Worm (Caenorhabditis elegans) whole organism, late embryonic: ENCODE results near the gene F28H6.8.

Experiments
- F13H6.1 ChIP-seq: sonication (generic microtip); optimal IDR thresholded peaks from 2 replicates; lab custom pipeline; 2016; ENCODE audit warnings: missing genetic modification characterization, missing compliant biosample characterization
- K09A11.1 ChIP-seq: sonication (generic microtip); optimal IDR thresholded peaks from 2 replicates; lab custom pipeline; 2017; ENCODE audit warnings: antibody characterized with exemption, mild to moderate bottlenecking, missing genetic modification characterization, missing compliant biosample characterization; ENCODE audit not compliant: insufficient read depth
- T23F11.4 ChIP-seq: fragments of 200-800 bp; sonication (Bioruptor generic); optimal IDR thresholded peaks from 2 replicates; lab custom pipeline; 2018; ENCODE audit warnings: mild to moderate bottlenecking, missing genetic modification characterization, missing compliant biosample characterization
- Y22D7AL.16 ChIP-seq: sonication (generic microtip); optimal IDR thresholded peaks from 2 replicates; lab custom pipeline; 2016; ENCODE audit warnings: missing genetic modification characterization, missing compliant biosample characterization
- ama-1 ChIP-seq: fragments of 150-350 bp; optimal IDR thresholded peaks from 2 replicates; lab custom pipeline; 2014
- ceh-19 ChIP-seq: fragments of 200-800 bp; sonication (Bioruptor generic); optimal IDR thresholded peaks from 2 replicates; lab custom pipeline; 2018; ENCODE audit warnings: mild to moderate bottlenecking, missing genetic modification characterization, missing compliant biosample characterization
- ceh-22 ChIP-seq: sonication (generic microtip); optimal IDR thresholded peaks from 2 replicates; lab custom pipeline; 2017; ENCODE audit warnings: missing biosample characterization, missing genetic modification characterization
- ceh-31 ChIP-seq: sonication (generic microtip); optimal IDR thresholded peaks from 2 replicates; lab custom pipeline; 2016; ENCODE audit warnings: missing genetic modification characterization, missing compliant biosample characterization
- ceh-45 ChIP-seq: fragments of 200-800 bp; sonication (Bioruptor generic); IDR thresholded peaks from 2 replicates; pipeline ENCODE4 v1.3.6; 2022; ENCODE audit warnings: missing genetic modification reagents, missing genetic modification characterization, missing compliant biosample characterization
- ceh-48 ChIP-seq: sonication (generic microtip); optimal IDR thresholded peaks from 2 replicates; lab custom pipeline; 2016; ENCODE audit warnings: missing genetic modification characterization, inconsistent platforms, missing compliant biosample characterization
- ceh-6 ChIP-seq: fragments of 200-800 bp; sonication (Bioruptor generic); optimal IDR thresholded peaks from 2 replicates; lab custom pipeline; 2018; ENCODE audit warnings: mild to moderate bottlenecking, missing genetic modification characterization, missing compliant biosample characterization
- ceh-9 ChIP-seq: sonication (generic microtip); optimal IDR thresholded peaks from 2 replicates; lab custom pipeline; 2016; ENCODE audit warnings: mild to moderate bottlenecking, missing genetic modification characterization, inconsistent platforms, missing compliant biosample characterization
- elt-4 ChIP-seq: sonication (generic microtip); optimal IDR thresholded peaks from 2 replicates; lab custom pipeline; 2016; ENCODE audit warnings: missing genetic modification characterization, missing compliant biosample characterization
- ets-4 ChIP-seq: sonication (generic microtip); optimal IDR thresholded peaks from 2 replicates; lab custom pipeline; 2016; ENCODE audit warnings: missing genetic modification characterization, missing compliant biosample characterization
- fkh-10 ChIP-seq: fragments of 150-350 bp; optimal IDR thresholded peaks from 2 replicates; lab custom pipeline; 2014; ENCODE audit warnings: missing biosample characterization, missing genetic modification reagents, missing genetic modification characterization
- fkh-6 ChIP-seq: sonication (generic microtip); optimal IDR thresholded peaks from 2 replicates; lab custom pipeline; 2016; ENCODE audit warnings: missing genetic modification characterization, missing compliant biosample characterization
- gmeb-2 ChIP-seq: sonication (generic microtip); optimal IDR thresholded peaks from 2 replicates; lab custom pipeline; 2016; ENCODE audit warnings: missing genetic modification characterization, inconsistent platforms, missing compliant biosample characterization
- hlh-13 ChIP-seq: fragments of 200-800 bp; sonication (Bioruptor generic); optimal IDR thresholded peaks from 2 replicates; lab custom pipeline; 2018; ENCODE audit warnings: mild to moderate bottlenecking, missing genetic modification characterization, missing compliant biosample characterization
- hlh-15 ChIP-seq: sonication (generic microtip); optimal IDR thresholded peaks from 2 replicates; lab custom pipeline; 2016; ENCODE audit warnings: missing genetic modification characterization, missing compliant biosample characterization
- hlh-30 ChIP-seq: sonication (generic microtip); optimal IDR thresholded peaks from 2 replicates; lab custom pipeline; 2017; ENCODE audit warnings: antibody characterized with exemption, missing genetic modification characterization, missing compliant biosample characterization; ENCODE audit not compliant: insufficient read depth
- hlh-6 ChIP-seq: sonication (generic microtip); optimal IDR thresholded peaks from 2 replicates; lab custom pipeline; 2016; ENCODE audit warnings: missing genotype, missing genetic modification characterization, missing compliant biosample characterization
- hlh-8 ChIP-seq: sonication (generic microtip); optimal IDR thresholded peaks from 2 replicates; lab custom pipeline; 2016; ENCODE audit warnings: missing genotype, missing genetic modification characterization, missing compliant biosample characterization
- lin-11 ChIP-seq: fragments of 200-800 bp; sonication (Bioruptor generic); optimal IDR thresholded peaks from 2 replicates; lab custom pipeline; 2018; ENCODE audit warnings: mild to moderate bottlenecking, missing genetic modification characterization, missing compliant biosample characterization
- madf-2 ChIP-seq: sonication (generic microtip); optimal IDR thresholded peaks from 2 replicates; lab custom pipeline; 2017; ENCODE audit warnings: missing genetic modification characterization, missing compliant biosample characterization
- mec-3 ChIP-seq: sonication (generic microtip); optimal IDR thresholded peaks from 2 replicates; lab custom pipeline; 2016; ENCODE audit warnings: borderline replicate concordance, missing genetic modification characterization, missing compliant biosample characterization
- nhr-11 ChIP-seq: fragments of 150-350 bp; optimal IDR thresholded peaks from 2 replicates; lab custom pipeline; 2014; ENCODE audit warnings: missing biosample characterization, missing genetic modification characterization
- npax-4 ChIP-seq: sonication (generic microtip); optimal IDR thresholded peaks from 2 replicates; lab custom pipeline; 2016; ENCODE audit warnings: missing genetic modification characterization, missing compliant biosample characterization
- odd-2 ChIP-seq: sonication (generic microtip); optimal IDR thresholded peaks from 2 replicates; lab custom pipeline; 2017; ENCODE audit warnings: antibody characterized with exemption, mild to moderate bottlenecking, missing genetic modification characterization, missing compliant biosample characterization
- pag-3 ChIP-seq: sonication (generic microtip); optimal IDR thresholded peaks from 2 replicates; lab custom pipeline; 2016; ENCODE audit warnings: missing compliant biosample characterization, missing genetic modification characterization, borderline replicate concordance
- pat-9 ChIP-seq: fragments of 200-800 bp; sonication (Bioruptor generic); optimal IDR thresholded peaks from 2 replicates; lab custom pipeline; 2018; ENCODE audit warnings: mild to moderate bottlenecking, missing genetic modification characterization, moderate library complexity, missing compliant biosample characterization
- pax-1 ChIP-seq: fragments of 150-350 bp; optimal IDR thresholded peaks from 2 replicates; lab custom pipeline; 2014; ENCODE audit warnings: missing biosample characterization, missing genetic modification characterization
- pha-2 ChIP-seq: sonication (generic microtip); optimal IDR thresholded peaks from 2 replicates; lab custom pipeline; 2017; ENCODE audit warnings: mild to moderate bottlenecking, missing genetic modification characterization, missing compliant biosample characterization
- pros-1 ChIP-seq: fragments of 150-350 bp; optimal IDR thresholded peaks from 2 replicates; lab custom pipeline; 2014; ENCODE audit warnings: missing biosample characterization, missing genetic modification reagents, missing genetic modification characterization
- rnt-1 ChIP-seq: sonication (generic microtip); optimal IDR thresholded peaks from 2 replicates; lab custom pipeline; 2016; ENCODE audit warnings: missing genetic modification characterization, missing compliant biosample characterization
- sdc-2 ChIP-seq: sonication (generic microtip); optimal IDR thresholded peaks from 2 replicates; lab custom pipeline; 2016; ENCODE audit warnings: missing genotype, missing genetic modification characterization, missing compliant biosample characterization
- sox-2 ChIP-seq: fragments of 200-800 bp; sonication (Bioruptor generic); IDR thresholded peaks from 2 replicates; pipeline ENCODE4 v1.3.6; 2022; ENCODE audit warnings: missing genetic modification reagents, missing genetic modification characterization, missing compliant biosample characterization
- sox-4 ChIP-seq: sonication (generic microtip); optimal IDR thresholded peaks from 2 replicates; lab custom pipeline; 2017; ENCODE audit warnings: mild to moderate bottlenecking, missing genetic modification characterization, inconsistent platforms, missing compliant biosample characterization
- tbx-2 ChIP-seq: sonication (generic microtip); optimal IDR thresholded peaks from 2 replicates; lab custom pipeline; 2016; ENCODE audit warnings: missing genetic modification characterization, missing compliant biosample characterization
- ttx-3 ChIP-seq: sonication (generic microtip); optimal IDR thresholded peaks from 2 replicates; lab custom pipeline; 2016; ENCODE audit warnings: missing genetic modification reagents, missing genetic modification characterization, missing compliant biosample characterization
- unc-3 ChIP-seq, 2 experiments: fragments of 200-800 bp in 1 of 2; sonication (Bioruptor generic) in 1 of 2; sonication (generic microtip) in 1 of 2; conservative IDR thresholded peaks in 1 of 2; optimal IDR thresholded peaks in 1 of 2; 2 replicates each; pipeline versions ENCODE4 v1.3.6 to Lab custom; 2016 to 2022; ENCODE audit warnings: missing compliant biosample characterization in 2 of 2, missing genetic modification characterization in 2 of 2, missing genetic modification reagents in 1 of 2
- unc-55 ChIP-seq: sonication (generic microtip); optimal IDR thresholded peaks from 2 replicates; lab custom pipeline; 2017; ENCODE audit warnings: missing biosample characterization, missing genetic modification reagents, missing genetic modification characterization
- unc-86 ChIP-seq: sonication (generic microtip); optimal IDR thresholded peaks from 2 replicates; lab custom pipeline; 2016; ENCODE audit warnings: missing genetic modification characterization, missing compliant biosample characterization
- zip-5 ChIP-seq: sonication (generic microtip); optimal IDR thresholded peaks from 2 replicates; lab custom pipeline; 2016; ENCODE audit warnings: missing genetic modification characterization, missing compliant biosample characterization
- ztf-16 ChIP-seq: sonication (generic microtip); optimal IDR thresholded peaks from 2 replicates; lab custom pipeline; 2017; ENCODE audit warnings: missing genetic modification characterization, missing compliant biosample characterization

F28H6.8 gene

ce11 chrX:14169569-14170031 lies 35.5 kb upstream of the F28H6.8 start, which contains the start of gene sym-4 (continued):
- TF ChIP-seq odd-2: no peak
- peak; percentile 42 for TF ChIP-seq rnt-1
- no peak for TF ChIP-seq ztf-16 (tag; lab: Kevin White, UChicago)
- TF ChIP-seq nhr-11 (tag; lab: Kevin White, UChicago): no peak
- no peak for TF ChIP-seq madf-2
- TF ChIP-seq tbx-2: peak; percentile 71
- TF ChIP-seq hlh-15 (tag; lab: Kevin White, UChicago): no peak
- no peak for TF ChIP-seq pax-1 (tag; lab: Kevin White, UChicago)
- TF ChIP-seq F13H6.1 (tag; lab: Kevin White, UChicago): no peak
- TF ChIP-seq hlh-13 (GFP tag; lab: Kevin White, UChicago): no peak
- TF ChIP-seq hlh-6 (tag; lab: Kevin White, UChicago): no peak
- TF ChIP-seq ceh-45 (GFP tag; lab: Robert Waterston, UW): 0 out of 2 replicates have a peak, but pooled peaks have one; percentile 50
- no peak for TF ChIP-seq unc-3 (GFP tag; conservative IDR thresholded peaks at IDR 0.05; lab: Robert Waterston, UW)
- TF ChIP-seq unc-3 (tag; optimal IDR thresholded peaks at IDR 0.05; lab: Kevin White, UChicago): no peak
- no peak for TF ChIP-seq zip-5 (tag; lab: Kevin White, UChicago)
- TF ChIP-seq lin-11: no peak
- TF ChIP-seq pat-9 (tag; lab: Kevin White, UChicago): no peak
- peak; percentile 22 for TF ChIP-seq unc-55
- TF ChIP-seq ets-4 (tag; lab: Kevin White, UChicago): peak; percentile 57
- no peak for TF ChIP-seq Y22D7AL.16
- TF ChIP-seq elt-4 (tag; lab: Kevin White, UChicago): no peak
- TF ChIP-seq npax-4: no peak
- no peak for TF ChIP-seq ttx-3 (tag; lab: Kevin White, UChicago)

ce11 chrX:14165156-14165555 lies 31.0 kb upstream of the F28H6.8 start:
- TF ChIP-seq ceh-19 (GFP tag; lab: Kevin White, UChicago) (no peak), T23F11.4 (GFP tag; lab: Kevin White, UChicago) (no peak), sox-4 (tag; lab: Kevin White, UChicago) (no peak), sox-2 (GFP tag; lab: Robert Waterston, UW) (no peak), lin-11 (no peak), hlh-8 (no peak), gmeb-2 (tag; lab: Kevin White, UChicago) (no peak), unc-86 (no peak), hlh-30 (no peak), fkh-6 (no peak), odd-2 (no peak), rnt-1 (no peak), ceh-6 (GFP tag; lab: Kevin White, UChicago) (no peak), ceh-45 (GFP tag; lab: Robert Waterston, UW) (no peak), ama-1 (lab: Kevin White, UChicago) (no peak), pag-3 (tag; lab: Kevin White, UChicago) (no peak), sdc-2 (tag; lab: Kevin White, UChicago) (no peak)

ce11 chrX:14164234-14164633 lies 30.1 kb upstream of the F28H6.8 start, which contains the start of gene vha-20:
Gene vha-20 (minus strand): TSS chrX:14164506.
- TF ChIP-seq ceh-9 (tag; lab: Kevin White, UChicago) (no peak), K09A11.1 (tag; lab: Kevin White, UChicago) (no peak), odd-2 (no peak), ceh-22 (tag; lab: Kevin White, UChicago) (no peak), sox-4 (tag; lab: Kevin White, UChicago) (no peak), nhr-11 (tag; lab: Kevin White, UChicago) (no peak), pros-1 (tag; lab: Kevin White, UChicago) (no peak), hlh-30 (no peak), sox-2 (GFP tag; lab: Robert Waterston, UW) (no peak), ama-1 (lab: Kevin White, UChicago) (no peak), mec-3 (tag; lab: Kevin White, UChicago) (no peak), ceh-48 (tag; lab: Kevin White, UChicago) (no peak), tbx-2 (no peak), fkh-10 (GFP tag; lab: Kevin White, UChicago) (no peak), rnt-1 (no peak), ceh-31 (tag; lab: Kevin White, UChicago) (no peak), pha-2 (no peak), ztf-16 (tag; lab: Kevin White, UChicago) (no peak)
